Fruit fly (Drosophila melanogaster) whole organism, embryonic: ENCODE measurements around the gene Atx-1.

Source experiments
- Atf3 ChIP-seq: fragments of 200-800 bp; sonication (Bioruptor generic); optimal IDR thresholded peaks from 3 replicates; lab custom pipeline; 2016; ENCODE audit warnings: missing biosample characterization, missing genetic modification characterization
- BEAF-32 ChIP-seq: fragments of 200-800 bp; sonication (Bioruptor generic); optimal IDR thresholded peaks from 3 replicates; lab custom pipeline; 2017; ENCODE audit warnings: missing biosample characterization, missing genetic modification characterization, mild to moderate bottlenecking, moderate library complexity, missing genetic modification reagents
- Bdp1 ChIP-seq: fragments of 200-800 bp; sonication (Bioruptor generic); optimal IDR thresholded peaks from 3 replicates; lab custom pipeline; 2016; ENCODE audit warnings: missing biosample characterization, missing genetic modification characterization
- CG10959 ChIP-seq: fragments of 200-800 bp; sonication (Bioruptor generic); IDR thresholded peaks from 2 replicates; pipeline ENCODE4 v1.3.6; 2022; ENCODE audit warnings: missing biosample characterization, missing genetic modification characterization
- CG11247 ChIP-seq: fragments of 200-800 bp; sonication (Bioruptor generic); IDR thresholded peaks from 2 replicates; pipeline ENCODE4 v1.3.6; 2022; ENCODE audit warnings: missing biosample characterization, missing genetic modification characterization
- CG12219 ChIP-seq: fragments of 200-800 bp; sonication (Bioruptor generic); optimal IDR thresholded peaks from 3 replicates; lab custom pipeline; 2018; ENCODE audit warnings: missing biosample characterization, mild to moderate bottlenecking, missing genetic modification characterization
- CG12659 ChIP-seq: fragments of 200-800 bp; sonication (Bioruptor generic); optimal IDR thresholded peaks from 3 replicates; lab custom pipeline; 2017; ENCODE audit warnings: mild to moderate bottlenecking, missing biosample characterization, missing genetic modification reagents, missing genetic modification characterization
- CG12769 ChIP-seq: fragments of 200-800 bp; sonication (Bioruptor generic); optimal IDR thresholded peaks from 2 replicates; lab custom pipeline; 2019; ENCODE audit warnings: missing biosample characterization, mild to moderate bottlenecking, missing genetic modification characterization, moderate library complexity
- CG2678 ChIP-seq: fragments of 200-800 bp; sonication (Bioruptor generic); optimal IDR thresholded peaks from 3 replicates; lab custom pipeline; 2019; ENCODE audit warnings: missing biosample characterization, mild to moderate bottlenecking, missing genetic modification characterization, moderate library complexity
- CG31224 ChIP-seq: fragments of 200-800 bp; sonication (Bioruptor generic); IDR thresholded peaks from 2 replicates; pipeline ENCODE4 v1.3.6; 2022; ENCODE audit warnings: missing biosample characterization, missing genetic modification characterization
- CG33557 ChIP-seq: fragments of 200-800 bp; sonication (Bioruptor generic); optimal IDR thresholded peaks from 2 replicates; lab custom pipeline; 2019; ENCODE audit warnings: missing biosample characterization, mild to moderate bottlenecking, missing genetic modification characterization, moderate library complexity
- CG34422 ChIP-seq: fragments of 200-800 bp; sonication (Bioruptor generic); IDR thresholded peaks from 3 replicates; pipeline ENCODE4 v1.3.6; 2022; ENCODE audit warnings: missing biosample characterization, missing genetic modification characterization
- CG4282 ChIP-seq: fragments of 200-800 bp; sonication (Bioruptor generic); optimal IDR thresholded peaks from 2 replicates; lab custom pipeline; 2016; ENCODE audit warnings: missing biosample characterization, missing genetic modification characterization
- CG5953 ChIP-seq: fragments of 200-800 bp; sonication (Bioruptor generic); IDR thresholded peaks from 2 replicates; pipeline ENCODE4 v1.3.6; 2022; ENCODE audit warnings: missing biosample characterization, missing genetic modification characterization
- CG8478 ChIP-seq: fragments of >200 bp; optimal IDR thresholded peaks from 2 replicates; lab custom pipeline; 2018
- CG9876 ChIP-seq: fragments of 200-800 bp; sonication (Bioruptor generic); optimal IDR thresholded peaks from 2 replicates; lab custom pipeline; 2016; ENCODE audit warnings: missing biosample characterization, missing genetic modification characterization
- CTCF ChIP-seq: fragments of 200-800 bp; sonication (Bioruptor generic); optimal IDR thresholded peaks from 2 replicates; lab custom pipeline; 2017; ENCODE audit warnings: missing biosample characterization, mild to moderate bottlenecking, missing genetic modification characterization, moderate library complexity
- Dfd ChIP-seq, 2 experiments: fragments of >200 bp; optimal IDR thresholded peaks; 2 replicates each; lab custom pipeline; 2017; ENCODE audit warnings: missing biosample characterization in 2 of 2, missing genetic modification characterization in 2 of 2
- Dll ChIP-seq: fragments of 200-800 bp; sonication (Bioruptor generic); IDR thresholded peaks from 4 replicates; pipeline ENCODE4 v1.3.6; 2022; ENCODE audit warnings: missing biosample characterization, missing genetic modification characterization; ENCODE audit not compliant: partially characterized antibody
- E2f2 ChIP-seq: fragments of 200-800 bp; sonication (Bioruptor generic); IDR thresholded peaks from 2 replicates; pipeline ENCODE4 v1.3.6; 2022; ENCODE audit warnings: missing biosample characterization, missing genetic modification characterization
- Fer1 ChIP-seq: fragments of 200-800 bp; sonication (Bioruptor generic); optimal IDR thresholded peaks from 2 replicates; lab custom pipeline; 2017; ENCODE audit warnings: missing biosample characterization, mild to moderate bottlenecking, missing genetic modification characterization
- Fer2 ChIP-seq: fragments of 200-800 bp; sonication (Bioruptor generic); optimal IDR thresholded peaks from 2 replicates; lab custom pipeline; 2018; ENCODE audit warnings: missing biosample characterization, mild to moderate bottlenecking, missing genetic modification characterization, moderate library complexity
- Fer3 ChIP-seq: fragments of 200-800 bp; sonication (Bioruptor generic); optimal IDR thresholded peaks from 2 replicates; lab custom pipeline; 2018; ENCODE audit warnings: missing biosample characterization, mild to moderate bottlenecking, missing genetic modification characterization, moderate library complexity
- Gsc ChIP-seq: fragments of 200-800 bp; sonication (Bioruptor generic); IDR thresholded peaks from 2 replicates; pipeline ENCODE4 v1.3.6; 2022; ENCODE audit warnings: missing biosample characterization, missing genetic modification characterization
- HHEX ChIP-seq: fragments of 200-800 bp; sonication (Bioruptor generic); optimal IDR thresholded peaks from 3 replicates; lab custom pipeline; 2017; ENCODE audit warnings: missing biosample characterization, mild to moderate bottlenecking, missing genetic modification characterization, missing genetic modification reagents
- HLH4C ChIP-seq: fragments of 200-800 bp; sonication (Bioruptor generic); IDR thresholded peaks from 3 replicates; pipeline ENCODE4 v1.3.6; 2022; ENCODE audit warnings: missing biosample characterization, missing genetic modification characterization; ENCODE audit not compliant: partially characterized antibody
- HLH54F ChIP-seq: fragments of 200-800 bp; sonication (Bioruptor generic); optimal IDR thresholded peaks from 3 replicates; lab custom pipeline; 2016; ENCODE audit warnings: missing biosample characterization, missing genetic modification characterization
- MTF-1 ChIP-seq: fragments of 200-800 bp; sonication (Bioruptor generic); optimal IDR thresholded peaks from 2 replicates; lab custom pipeline; 2018; ENCODE audit warnings: missing biosample characterization, mild to moderate bottlenecking, missing genetic modification characterization, borderline replicate concordance
- Rfx ChIP-seq: fragments of 200-800 bp; sonication (Bioruptor generic); IDR thresholded peaks from 2 replicates; pipeline ENCODE4 v1.3.6; 2022; ENCODE audit warnings: missing biosample characterization, missing genetic modification characterization
- Six4 ChIP-seq: fragments of 200-800 bp; sonication (Bioruptor generic); optimal IDR thresholded peaks from 2 replicates; lab custom pipeline; 2016; ENCODE audit warnings: missing biosample characterization, missing genetic modification characterization
- Spps ChIP-seq: fragments of 200-800 bp; sonication (Bioruptor generic); optimal IDR thresholded peaks from 2 replicates; lab custom pipeline; 2018; ENCODE audit warnings: missing biosample characterization, mild to moderate bottlenecking, missing genetic modification characterization
- Tbp ChIP-seq: fragments of >200 bp; optimal IDR thresholded peaks from 2 replicates; lab custom pipeline; 2018; ENCODE audit warnings: missing biosample characterization, missing genetic modification characterization
- ato ChIP-seq: fragments of 200-800 bp; sonication (Bioruptor generic); IDR thresholded peaks from 2 replicates; pipeline ENCODE4 v1.3.6; 2022; ENCODE audit warnings: missing biosample characterization, missing genetic modification characterization; ENCODE audit not compliant: partially characterized antibody
- chm ChIP-seq: fragments of 200-800 bp; sonication (Bioruptor generic); IDR thresholded peaks from 2 replicates; pipeline ENCODE4 v1.3.6; 2022; ENCODE audit warnings: missing biosample characterization, missing genetic modification characterization
- chn ChIP-seq: fragments of 200-800 bp; sonication (Bioruptor generic); optimal IDR thresholded peaks from 2 replicates; lab custom pipeline; 2016; ENCODE audit warnings: missing biosample characterization, missing genetic modification characterization
- croc ChIP-seq: fragments of 200-800 bp; sonication (Bioruptor generic); conservative IDR thresholded peaks from 3 replicates; pipeline ENCODE4 v1.3.6; 2022; ENCODE audit warnings: missing biosample characterization, missing genetic modification characterization
- fd64A ChIP-seq: fragments of 200-800 bp; sonication (Bioruptor generic); optimal IDR thresholded peaks from 3 replicates; lab custom pipeline; 2018; ENCODE audit warnings: missing biosample characterization, mild to moderate bottlenecking, missing genetic modification characterization
- ftz-f1 ChIP-seq: fragments of 200-800 bp; sonication (Bioruptor generic); optimal IDR thresholded peaks from 2 replicates; lab custom pipeline; 2016; ENCODE audit warnings: missing biosample characterization, missing genetic modification characterization
- grau ChIP-seq: fragments of 200-800 bp; optimal IDR thresholded peaks from 3 replicates; lab custom pipeline; 2019; ENCODE audit warnings: missing biosample characterization, mild to moderate bottlenecking, missing genetic modification characterization, moderate library complexity
- gsb ChIP-seq: fragments of 200-800 bp; sonication (Bioruptor generic); IDR thresholded peaks from 2 replicates; pipeline ENCODE4 v1.3.6; 2022; ENCODE audit warnings: missing biosample characterization, missing genetic modification characterization
- odd ChIP-seq: fragments of 200-800 bp; sonication (Bioruptor generic); optimal IDR thresholded peaks from 2 replicates; lab custom pipeline; 2017; ENCODE audit warnings: missing biosample characterization, mild to moderate bottlenecking, missing genetic modification characterization
- pb ChIP-seq: fragments of 200-800 bp; sonication (Bioruptor generic); optimal IDR thresholded peaks from 3 replicates; lab custom pipeline; 2016; ENCODE audit warnings: missing biosample characterization, missing genetic modification characterization
- pfk ChIP-seq: fragments of 200-800 bp; sonication (Bioruptor generic); optimal IDR thresholded peaks from 2 replicates; lab custom pipeline; 2018; ENCODE audit warnings: missing biosample characterization, mild to moderate bottlenecking, missing genetic modification characterization, moderate library complexity
- pita ChIP-seq: fragments of 200-800 bp; sonication (Bioruptor generic); optimal IDR thresholded peaks from 2 replicates; lab custom pipeline; 2017; ENCODE audit warnings: missing biosample characterization, mild to moderate bottlenecking, missing genetic modification characterization
- repo ChIP-seq: fragments of 200-800 bp; sonication (Bioruptor generic); optimal IDR thresholded peaks from 2 replicates; lab custom pipeline; 2016; ENCODE audit warnings: missing biosample characterization, missing genetic modification characterization
- sqz ChIP-seq: fragments of 200-800 bp; sonication (Bioruptor generic); optimal IDR thresholded peaks from 3 replicates; lab custom pipeline; 2018; ENCODE audit warnings: missing biosample characterization, mild to moderate bottlenecking, missing genetic modification characterization
- toy ChIP-seq: fragments of 200-800 bp; sonication (Bioruptor generic); IDR thresholded peaks from 2 replicates; pipeline ENCODE4 v1.3.6; 2022; ENCODE audit warnings: missing biosample characterization, missing genetic modification characterization
- unc-4 ChIP-seq: fragments of 200-800 bp; sonication (Bioruptor generic); IDR thresholded peaks from 2 replicates; pipeline ENCODE4 v1.3.6; 2022; ENCODE audit warnings: missing biosample characterization, missing genetic modification characterization; ENCODE audit not compliant: partially characterized antibody
- vfl ChIP-seq: fragments of 200-800 bp; sonication (Bioruptor generic); optimal IDR thresholded peaks from 2 replicates; lab custom pipeline; 2016; ENCODE audit warnings: missing biosample characterization, missing genetic modification characterization

Gene Atx-1

DNA sequence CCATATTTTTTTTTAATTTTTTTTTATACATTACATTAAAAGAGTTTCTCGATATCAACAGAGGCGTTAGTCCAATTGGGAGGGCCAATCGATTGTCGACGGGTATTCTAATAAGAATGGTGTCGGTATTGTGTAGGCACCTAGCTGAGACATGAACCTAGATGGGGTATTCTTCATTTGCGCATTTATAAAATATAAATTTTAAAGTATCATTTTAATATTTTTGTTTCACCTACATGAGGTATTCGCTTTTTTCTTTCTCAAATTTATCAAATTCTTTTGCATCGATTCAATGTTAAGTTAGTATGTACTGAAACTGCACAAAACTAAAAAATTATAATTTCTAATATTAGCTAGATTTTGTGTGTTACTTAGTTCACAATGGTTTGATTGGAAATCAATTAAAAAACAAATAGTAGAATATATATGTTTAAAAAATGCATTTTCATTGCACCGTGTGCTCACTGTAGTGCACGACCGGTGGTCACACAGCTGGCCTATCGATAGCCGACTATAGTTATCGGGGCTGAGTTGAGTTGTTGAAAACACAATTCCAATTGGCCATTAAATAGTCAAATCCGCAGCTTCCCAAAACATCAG lies 20.9 kb downstream of the Atx-1 start, which contains the start of the genes CG14435 and Tmf (continued):
- TF ChIP-seq MTF-1 (GFP tag; lab: Kevin White, UChicago) (peak; percentile 32), Dfd (GFP tag; optimal IDR thresholded peaks at IDR 0.05; lab: Kevin White, UChicago) (no peak), chm (0 out of 2 replicates have a peak, but pooled peaks have one; percentile 37), Rfx (GFP tag; lab: Robert Waterston, UW) (peak; percentile 91), HLH54F (GFP tag; lab: Kevin White, UChicago) (peak; percentile 59), sqz (GFP tag; lab: Kevin White, UChicago) (peak; percentile 50), croc (peak; percentile 72), chn (peak; percentile 66), CG2678 (tag; lab: Kevin White, UChicago) (peak; percentile 90), HHEX (peak; percentile 57), CG4282 (GFP tag; lab: Kevin White, UChicago) (no peak), Fer2 (peak; percentile 69), CG5953 (GFP tag; lab: Robert Waterston, UW) (peak; percentile 50; the same call in 1 of the 2 replicates), Fer1 (GFP tag; lab: Kevin White, UChicago) (peak; percentile 83), CG34422 (GFP tag; lab: Robert Waterston, UW) (peak; percentile 92), ato (GFP tag; lab: Robert Waterston, UW) (no peak; the same call in 1 of the 2 replicates), CG10959 (peak; percentile 73), Bdp1 (peak; percentile 50), CG12659 (GFP tag; lab: Kevin White, UChicago) (peak; percentile 93), Dll (GFP tag; lab: Robert Waterston, UW) (peak; percentile 66), CG33557 (peak; percentile 78), grau (tag; lab: Kevin White, UChicago) (peak; percentile 98), pfk (GFP tag; lab: Kevin White, UChicago) (no peak), Six4 (GFP tag; lab: Kevin White, UChicago) (peak; percentile 48), ftz-f1 (GFP tag; lab: Kevin White, UChicago) (no peak), CG12769 (tag; lab: Kevin White, UChicago) (no peak), CG11247 (GFP tag; lab: Robert Waterston, UW) (peak; percentile 85)

DNA sequence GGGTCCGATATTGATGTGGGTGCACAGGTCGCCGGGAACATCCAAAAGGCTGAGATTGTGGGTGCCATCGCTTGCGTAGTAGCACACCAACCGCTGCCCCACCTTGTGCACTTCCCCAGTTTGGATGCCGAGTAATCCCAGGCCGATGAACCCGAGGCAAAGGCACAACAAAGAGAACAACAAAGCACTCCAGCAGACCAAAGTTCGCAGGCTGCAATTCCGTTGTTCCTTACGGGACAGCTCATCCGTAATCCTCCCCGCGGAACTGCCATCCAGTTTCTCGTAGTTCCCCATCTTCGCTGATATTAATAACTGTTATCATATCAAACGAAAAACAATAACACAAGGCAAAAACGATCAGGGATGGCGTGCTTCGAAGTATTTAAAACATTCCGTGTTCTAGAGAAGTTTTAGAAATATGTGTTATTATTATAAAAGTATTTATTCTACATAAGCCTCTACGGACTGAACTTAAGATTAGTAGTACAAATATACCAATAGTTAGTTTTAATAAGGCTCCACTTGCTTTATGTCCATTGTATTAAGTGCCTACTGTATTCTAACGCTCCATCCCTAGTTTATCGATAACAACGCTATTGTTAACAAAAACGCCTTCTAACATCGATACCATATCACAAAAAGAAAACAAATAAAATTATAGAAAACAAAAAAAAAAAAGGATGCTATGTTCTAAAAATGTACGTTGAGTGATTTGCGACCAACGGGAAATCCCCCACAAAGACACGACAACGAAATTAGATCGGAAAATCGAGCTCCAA lies 26.4 kb downstream of the Atx-1 start, which contains the start of the genes Cht11 and CG4558:
Gene Cht11 (minus strand): TSS at position 340 of the 779 bp plus-strand sequence.
Gene CG4558 (plus strand): TSS at position 593 of the 779 bp plus-strand sequence.
- TF ChIP-seq odd (GFP tag; lab: Kevin White, UChicago), result peak; percentile 65
- TF ChIP-seq Tbp (GFP tag; lab: Kevin White, UChicago), result no peak
- peak; percentile 48 for TF ChIP-seq repo (GFP tag; lab: Kevin White, UChicago)
- TF ChIP-seq sqz (GFP tag; lab: Kevin White, UChicago), result peak; percentile 52
- TF ChIP-seq CG9876, result no peak
- TF ChIP-seq Fer3 (tag; lab: Kevin White, UChicago), result peak; percentile 78
- TF ChIP-seq CG31224 (GFP tag; lab: Robert Waterston, UW), result peak; percentile 73
- no peak for TF ChIP-seq CG5953 (GFP tag; lab: Robert Waterston, UW)
- TF ChIP-seq Gsc (GFP tag; lab: Robert Waterston, UW), result peak; percentile 14; the same call in 1 of the 2 replicates
- peak; percentile 64 for TF ChIP-seq Spps (tag; lab: Kevin White, UChicago)
- peak; percentile 66 for TF ChIP-seq vfl (GFP tag; lab: Kevin White, UChicago)
- TF ChIP-seq fd64A (GFP tag; lab: Kevin White, UChicago), result no peak
- no peak for TF ChIP-seq pita (GFP tag; lab: Kevin White, UChicago)
- TF ChIP-seq gsb (GFP tag; lab: Robert Waterston, UW), result peak; percentile 51; the same call in 1 of the 2 replicates
- no peak for TF ChIP-seq CG8478 (lab: Kevin White, UChicago)
- peak; percentile 64 for TF ChIP-seq E2f2 (GFP tag; lab: Robert Waterston, UW)
- TF ChIP-seq pb (GFP tag; lab: Kevin White, UChicago), result no peak
- TF ChIP-seq Atf3 (GFP tag; lab: Kevin White, UChicago), result peak; percentile 54
- peak; percentile 50 for TF ChIP-seq CG12219 (GFP tag; lab: Kevin White, UChicago)
- TF ChIP-seq toy, result peak; percentile 30; the same call in 1 of the 2 replicates
- peak; percentile 63 for TF ChIP-seq HLH54F (GFP tag; lab: Kevin White, UChicago)
- TF ChIP-seq CTCF, result peak; percentile 6
- peak; percentile 69 for TF ChIP-seq HLH4C (GFP tag; lab: Robert Waterston, UW)
- TF ChIP-seq BEAF-32 (GFP tag; lab: Kevin White, UChicago), result peak; percentile 70
- peak; percentile 57; the same call in 1 of the 2 replicates for TF ChIP-seq unc-4 (GFP tag; lab: Robert Waterston, UW)
